Worm (Caenorhabditis elegans): ENCODE measurements around the gene abu-2.

Gene abu-2

ce11 chrX:1454385-1454784 lies 43.9 kb upstream of the abu-2 start:
- peak; percentile 94 for TF ChIP-seq pha-4 (tag; optimal IDR thresholded peaks at IDR 0.05)
- TF ChIP-seq skn-1 (tag; optimal IDR thresholded peaks at IDR 0.05) = peak; percentile 83
- TF ChIP-seq zag-1 (tag; optimal IDR thresholded peaks at IDR 0.05) = no peak
- peak; percentile 82 for TF ChIP-seq ceh-28 (tag; optimal IDR thresholded peaks at IDR 0.05)
- TF ChIP-seq nfya-1 (tag; optimal IDR thresholded peaks at IDR 0.05; ENCODE audit: insufficient read depth) = peak; percentile 88
- TF ChIP-seq lin-39 (tag; optimal IDR thresholded peaks at IDR 0.05) = peak; percentile 93
- TF ChIP-seq nhr-28 (tag; optimal IDR thresholded peaks at IDR 0.05) = no peak
- TF ChIP-seq lin-15B (tag; optimal IDR thresholded peaks at IDR 0.05) = peak; percentile 48
- TF ChIP-seq fos-1 (tag; optimal IDR thresholded peaks at IDR 0.05) = peak; percentile 100
- TF ChIP-seq elt-1 (tag; optimal IDR thresholded peaks at IDR 0.05) = peak; percentile 6
- peak; percentile 90 for TF ChIP-seq lsy-12 (tag; optimal IDR thresholded peaks at IDR 0.05)
- peak; percentile 98 for TF ChIP-seq nhr-25 (tag; optimal IDR thresholded peaks at IDR 0.05)
- TF ChIP-seq egl-5 (tag; optimal IDR thresholded peaks at IDR 0.05) = peak; percentile 17
- peak; percentile 84 for TF ChIP-seq nhr-11 (tag; optimal IDR thresholded peaks at IDR 0.05)
- TF ChIP-seq hmg-11 (tag; optimal IDR thresholded peaks at IDR 0.05) = peak; percentile 94
- peak; percentile 99 for TF ChIP-seq jun-1 (tag; optimal IDR thresholded peaks at IDR 0.05)
- TF ChIP-seq tbx-2 (tag; optimal IDR thresholded peaks at IDR 0.05) = peak; percentile 84
- no peak for TF ChIP-seq nhr-237 (tag; optimal IDR thresholded peaks at IDR 0.05)
- TF ChIP-seq ztf-11 (tag; optimal IDR thresholded peaks at IDR 0.05) = no peak
- TF ChIP-seq nhr-23 (tag; optimal IDR thresholded peaks at IDR 0.05) = peak; percentile 93
- TF ChIP-seq ztf-4 (tag; optimal IDR thresholded peaks at IDR 0.05) = no peak
- TF ChIP-seq elt-2 (tag; optimal IDR thresholded peaks at IDR 0.05) = peak; percentile 83
- TF ChIP-seq fkh-2 (tag; optimal IDR thresholded peaks at IDR 0.05) = peak; percentile 27
- TF ChIP-seq ceh-82 (tag; optimal IDR thresholded peaks at IDR 0.05) = peak; percentile 81
- TF ChIP-seq pqm-1 (tag; optimal IDR thresholded peaks at IDR 0.05) = peak; percentile 55
- peak; percentile 64 for TF ChIP-seq unc-62 (GFP tag; optimal IDR thresholded peaks at IDR 0.05)
- peak; percentile 74 for TF ChIP-seq nhr-43 (tag; optimal IDR thresholded peaks at IDR 0.05; ENCODE audit: poor library complexity, severe bottlenecking)
- no peak for TF ChIP-seq nhr-76 (tag; optimal IDR thresholded peaks at IDR 0.05)
- TF ChIP-seq ama-1 (optimal IDR thresholded peaks at IDR 0.05) = peak; percentile 77
- peak; percentile 90 for TF ChIP-seq egl-27 (tag; optimal IDR thresholded peaks at IDR 0.05)
- TF ChIP-seq ceh-9 (tag; optimal IDR thresholded peaks at IDR 0.05) = no peak
- peak in 2 of 3 experiments; percentile 44 to 77 for TF ChIP-seq elt-3 (tag; optimal IDR thresholded peaks at IDR 0.05)
- no peak for TF ChIP-seq mml-1 (tag; optimal IDR thresholded peaks at IDR 0.05)
- no peak for TF ChIP-seq ceh-16 (tag; optimal IDR thresholded peaks at IDR 0.05)
- peak; percentile 57 for TF ChIP-seq R02D3.7 (tag; optimal IDR thresholded peaks at IDR 0.05)
- TF ChIP-seq snpc-4 (tag; optimal IDR thresholded peaks at IDR 0.05) = peak; percentile 79
- no peak for TF ChIP-seq eor-1 (tag; optimal IDR thresholded peaks at IDR 0.05)
- TF ChIP-seq daf-12 (tag; optimal IDR thresholded peaks at IDR 0.05) = no peak
- TF ChIP-seq unc-39 (tag; optimal IDR thresholded peaks at IDR 0.05) = peak; percentile 16
- TF ChIP-seq mdl-1 (tag; optimal IDR thresholded peaks at IDR 0.05) = peak; percentile 76
- peak; percentile 44 for TF ChIP-seq fkh-10 (GFP tag; optimal IDR thresholded peaks at IDR 0.05)
- TF ChIP-seq nhr-12 (tag; optimal IDR thresholded peaks at IDR 0.05) = no peak
- peak; percentile 86 for TF ChIP-seq sea-2 (GFP tag; optimal IDR thresholded peaks at IDR 0.05)
- TF ChIP-seq aly-2 (tag; optimal IDR thresholded peaks at IDR 0.05) = no peak
- no peak for TF ChIP-seq ZK546.5 (tag; optimal IDR thresholded peaks at IDR 0.05)
- TF ChIP-seq nhr-67 (tag; optimal IDR thresholded peaks at IDR 0.05) = no peak
- peak; percentile 25 for TF ChIP-seq nhr-77 (tag; optimal IDR thresholded peaks at IDR 0.05)

ce11 chrX:1453770-1454169 lies 43.3 kb upstream of the abu-2 start, which contains the start of gene cebp-1:
Gene cebp-1 (minus strand): TSS chrX:1453868.
- TF ChIP-seq lin-39 (tag; optimal IDR thresholded peaks at IDR 0.05) (peak; percentile 27), sea-2 (GFP tag; optimal IDR thresholded peaks at IDR 0.05) (no peak), nhr-25 (tag; optimal IDR thresholded peaks at IDR 0.05) (peak; percentile 16), elt-2 (tag; optimal IDR thresholded peaks at IDR 0.05) (peak; percentile 79), lsy-12 (tag; optimal IDR thresholded peaks at IDR 0.05) (no peak), pha-4 (tag; optimal IDR thresholded peaks at IDR 0.05) (peak; percentile 56), aly-2 (tag; optimal IDR thresholded peaks at IDR 0.05) (no peak), pqm-1 (tag; optimal IDR thresholded peaks at IDR 0.05) (peak; percentile 40), unc-39 (tag; optimal IDR thresholded peaks at IDR 0.05) (no peak)
